Worm (Caenorhabditis elegans): ENCODE measurements around the gene dmsr-7.

DNA sequence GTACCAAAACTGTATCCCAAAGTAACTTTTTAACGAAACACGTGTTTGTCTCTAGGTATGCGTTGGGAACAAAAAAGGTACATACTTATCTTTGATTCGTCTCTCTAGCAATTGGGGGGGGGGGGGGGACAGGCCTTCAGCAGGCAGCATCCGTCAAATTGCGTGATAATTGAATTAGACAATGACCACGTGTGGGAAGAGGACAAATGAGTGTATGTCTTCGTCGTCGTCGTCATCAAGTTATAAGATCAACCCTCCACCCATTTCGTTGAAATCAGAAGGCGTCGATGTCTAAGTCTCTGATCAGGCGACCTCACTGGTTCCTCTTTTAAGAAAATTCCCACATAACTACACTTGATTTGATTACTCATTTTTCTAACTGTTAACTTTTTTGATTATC is 5.5 kb downstream of the dmsr-7 start, which contains the start of gene F08F3.4:
- no peak for TF ChIP-seq W03F9.2 (tag; optimal IDR thresholded peaks at IDR 0.05)
- TF ChIP-seq him-1 (tag; optimal IDR thresholded peaks at IDR 0.05) = no peak

Data from whole organism, L4/young adult.